Worm (Caenorhabditis elegans): Measurements from ENCODE around the gene flp-20.
A peak's percentile ranks its signal among the peaks of the same experiment; 100 is the strongest.

flp-20 gene

DNA sequence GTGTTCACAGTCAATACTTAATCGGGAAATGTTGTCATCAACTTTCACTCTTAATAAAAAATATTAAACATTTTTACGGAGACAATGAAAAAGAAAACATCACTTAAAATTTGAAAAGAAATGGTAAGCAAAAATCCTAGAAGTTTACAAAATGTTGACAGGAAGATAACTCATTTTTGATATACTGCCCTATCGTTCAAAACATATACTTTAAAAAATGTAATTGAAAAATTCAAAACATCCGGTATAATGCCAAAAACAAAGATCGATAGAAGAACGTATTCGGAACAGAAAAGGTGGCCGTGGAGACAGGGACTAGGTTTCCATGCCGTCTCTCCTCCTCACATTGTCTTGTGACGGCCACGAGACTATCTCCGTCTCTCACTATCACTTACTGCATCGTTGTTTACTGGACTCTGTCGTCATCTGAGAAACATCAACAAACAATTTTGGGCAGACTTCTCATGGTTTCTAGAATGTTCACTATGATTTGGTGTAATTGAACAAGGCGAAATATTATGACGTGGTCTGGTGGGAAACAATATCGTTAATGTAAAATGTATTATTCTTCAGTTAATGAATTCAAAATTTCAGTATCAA, 2.2 kb downstream of the flp-20 start, which contains the start of gene oga-1 (continued):
- TF ChIP-seq snpc-4 (tag; optimal IDR thresholded peaks at IDR 0.05): peak; percentile 65
- no peak for TF ChIP-seq ceh-16 (tag; optimal IDR thresholded peaks at IDR 0.05)
- no peak for TF ChIP-seq mml-1 (tag; optimal IDR thresholded peaks at IDR 0.05)
- no peak for TF ChIP-seq tbx-2 (tag; optimal IDR thresholded peaks at IDR 0.05)
- TF ChIP-seq daf-12 (tag; optimal IDR thresholded peaks at IDR 0.05): no peak
- peak; percentile 63 for TF ChIP-seq hmg-11 (tag; optimal IDR thresholded peaks at IDR 0.05)
- TF ChIP-seq nhr-28 (tag; optimal IDR thresholded peaks at IDR 0.05): no peak
- TF ChIP-seq ZK546.5 (tag; optimal IDR thresholded peaks at IDR 0.05): no peak
- TF ChIP-seq pqm-1 (tag; optimal IDR thresholded peaks at IDR 0.05): peak; percentile 9
- no peak for TF ChIP-seq eor-1 (tag; optimal IDR thresholded peaks at IDR 0.05)
- no peak for TF ChIP-seq nhr-23 (tag; optimal IDR thresholded peaks at IDR 0.05)
- peak; percentile 42 for TF ChIP-seq jun-1 (tag; optimal IDR thresholded peaks at IDR 0.05)
- peak; percentile 91 for TF ChIP-seq nhr-25 (tag; optimal IDR thresholded peaks at IDR 0.05)
- TF ChIP-seq nhr-76 (tag; optimal IDR thresholded peaks at IDR 0.05): no peak

DNA sequence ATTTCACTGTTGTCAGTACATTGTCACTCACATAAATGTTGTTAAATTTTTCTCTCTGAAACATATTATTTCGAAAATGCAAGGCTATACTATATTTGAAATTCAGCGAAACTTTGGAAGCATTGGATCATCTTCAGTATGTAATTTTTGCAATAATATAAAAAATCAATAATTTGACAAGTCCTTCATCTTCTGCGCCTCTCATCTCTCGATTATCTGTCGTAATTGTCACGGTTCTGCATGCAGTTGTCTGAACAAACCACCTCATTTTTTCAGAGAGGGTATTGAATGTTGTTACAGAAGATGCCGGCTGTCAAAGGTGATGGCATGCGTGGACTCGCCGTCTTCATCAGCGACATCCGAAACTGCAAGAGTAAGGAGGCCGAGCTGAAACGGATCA, 11.3 kb downstream of the flp-20 start, which contains the start of gene apa-2:
Gene apa-2, plus strand, starts transcription at position 301 of the 400 bp plus-strand sequence.
- TF ChIP-seq snpc-4 (tag; optimal IDR thresholded peaks at IDR 0.05) (no peak), elt-3 (tag; optimal IDR thresholded peaks at IDR 0.05) (no peak), unc-39 (tag; optimal IDR thresholded peaks at IDR 0.05) (no peak), fos-1 (tag; optimal IDR thresholded peaks at IDR 0.05) (no peak), zag-1 (tag; optimal IDR thresholded peaks at IDR 0.05) (no peak), unc-62 (GFP tag; optimal IDR thresholded peaks at IDR 0.05) (no peak), lin-15B (tag; optimal IDR thresholded peaks at IDR 0.05) (no peak), nhr-25 (tag; optimal IDR thresholded peaks at IDR 0.05) (no peak), egl-5 (tag; optimal IDR thresholded peaks at IDR 0.05) (no peak), elt-2 (tag; optimal IDR thresholded peaks at IDR 0.05) (no peak), nhr-11 (tag; optimal IDR thresholded peaks at IDR 0.05) (no peak), jun-1 (tag; optimal IDR thresholded peaks at IDR 0.05) (no peak), nhr-43 (tag; optimal IDR thresholded peaks at IDR 0.05; ENCODE audit: poor library complexity, severe bottlenecking) (no peak), nhr-12 (tag; optimal IDR thresholded peaks at IDR 0.05) (no peak), lsy-12 (tag; optimal IDR thresholded peaks at IDR 0.05) (no peak), mdl-1 (tag; optimal IDR thresholded peaks at IDR 0.05) (no peak)

- TF ChIP-seq fkh-2 (tag; optimal IDR thresholded peaks at IDR 0.05): no peak
- peak; percentile 33 for TF ChIP-seq elt-1 (tag; optimal IDR thresholded peaks at IDR 0.05)
- TF ChIP-seq lin-15B (tag; optimal IDR thresholded peaks at IDR 0.05): peak; percentile 59
- peak; percentile 56 for TF ChIP-seq tbx-2 (tag; optimal IDR thresholded peaks at IDR 0.05)
- TF ChIP-seq lsy-12 (tag; optimal IDR thresholded peaks at IDR 0.05): peak; percentile 35
- peak; percentile 82 for TF ChIP-seq nfya-1 (tag; optimal IDR thresholded peaks at IDR 0.05; ENCODE audit: insufficient read depth)
- no peak for TF ChIP-seq elt-2 (tag; optimal IDR thresholded peaks at IDR 0.05)
- no peak for TF ChIP-seq ceh-82 (tag; optimal IDR thresholded peaks at IDR 0.05)
- no peak for TF ChIP-seq jun-1 (tag; optimal IDR thresholded peaks at IDR 0.05)
- peak; percentile 38 for TF ChIP-seq skn-1 (tag; optimal IDR thresholded peaks at IDR 0.05)
- peak; percentile 70 for TF ChIP-seq sea-2 (GFP tag; optimal IDR thresholded peaks at IDR 0.05)
- peak; percentile 83 for TF ChIP-seq lin-39 (tag; optimal IDR thresholded peaks at IDR 0.05)
- TF ChIP-seq pqm-1 (tag; optimal IDR thresholded peaks at IDR 0.05): peak; percentile 5
- peak; percentile 13 for TF ChIP-seq ceh-28 (tag; optimal IDR thresholded peaks at IDR 0.05)
- no peak for TF ChIP-seq mml-1 (tag; optimal IDR thresholded peaks at IDR 0.05)
- peak; percentile 88 for TF ChIP-seq hmg-11 (tag; optimal IDR thresholded peaks at IDR 0.05)
- TF ChIP-seq nhr-67 (tag; optimal IDR thresholded peaks at IDR 0.05): no peak
- no peak for TF ChIP-seq zag-1 (tag; optimal IDR thresholded peaks at IDR 0.05)
- TF ChIP-seq ztf-4 (tag; optimal IDR thresholded peaks at IDR 0.05): no peak
- peak; percentile 69 for TF ChIP-seq nhr-23 (tag; optimal IDR thresholded peaks at IDR 0.05)
- TF ChIP-seq nhr-25 (tag; optimal IDR thresholded peaks at IDR 0.05): peak; percentile 64
- TF ChIP-seq pha-4 (tag; optimal IDR thresholded peaks at IDR 0.05): peak; percentile 24
- peak; percentile 67 for TF ChIP-seq egl-27 (tag; optimal IDR thresholded peaks at IDR 0.05)
These were observed 11.9 kb downstream of the flp-20 start for ce11 chrX:9337832-9338231.
